Worm (Caenorhabditis elegans): ENCODE results near the gene C43F9.11.

Gene C43F9.11

DNA sequence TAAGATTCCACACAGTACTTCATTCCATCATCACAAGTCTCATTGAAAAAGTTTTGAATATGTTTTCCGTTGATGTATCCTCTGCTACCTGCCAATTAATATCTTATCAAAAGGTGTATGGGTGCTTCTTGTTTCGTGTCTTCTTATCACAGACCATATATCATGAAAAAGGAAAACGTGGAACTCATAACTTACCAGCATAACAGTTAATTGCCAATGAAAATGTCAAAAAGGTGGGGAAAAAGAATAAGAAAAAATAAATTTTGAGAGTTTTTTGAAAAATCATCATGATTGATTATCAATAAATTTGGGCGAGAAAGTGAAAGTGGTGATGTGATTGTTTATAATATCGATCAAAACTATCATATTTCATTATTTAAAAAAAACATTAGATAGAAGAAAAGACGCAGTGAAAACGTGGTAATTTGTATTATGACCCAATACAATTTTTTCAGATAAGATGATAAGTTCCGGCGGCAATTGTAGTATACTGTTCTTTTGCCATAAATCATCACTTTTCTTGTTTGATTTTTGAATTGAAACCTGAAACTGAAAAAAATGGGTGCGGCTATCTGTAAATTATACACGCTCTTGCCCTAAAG lies 34.4 kb downstream of the C43F9.11 start, which contains the start of gene F56C4.4:
Gene F56C4.4 (minus strand): TSS at position 315 of the 602 bp plus-strand sequence.
- TF ChIP-seq ama-1 (optimal IDR thresholded peaks at IDR 0.05) (no peak), hnd-1 (tag; optimal IDR thresholded peaks at IDR 0.05) (no peak), ceh-13 (GFP tag; optimal IDR thresholded peaks at IDR 0.05) (no peak), tbx-37 (GFP tag; conservative IDR thresholded peaks at IDR 0.05) (no peak), ets-7 (tag; optimal IDR thresholded peaks at IDR 0.05) (no peak), aly-1 (tag; optimal IDR thresholded peaks at IDR 0.05) (no peak), hmg-4 (GFP tag; optimal IDR thresholded peaks at IDR 0.05) (no peak), tra-4 (tag; optimal IDR thresholded peaks at IDR 0.05) (no peak), B0310.2 (tag; optimal IDR thresholded peaks at IDR 0.05) (no peak), sea-1 (GFP tag; conservative IDR thresholded peaks at IDR 0.05) (no peak), F13C5.2 (tag; optimal IDR thresholded peaks at IDR 0.05) (no peak), tbx-11 (GFP tag; IDR thresholded peaks at IDR 0.05) (no peak), hmbx-1 (tag; optimal IDR thresholded peaks at IDR 0.05) (no peak), ceh-36 (tag; optimal IDR thresholded peaks at IDR 0.05) (no peak), flt-1 (GFP tag; IDR thresholded peaks at IDR 0.05) (no peak), scrt-1 (GFP tag; IDR thresholded peaks at IDR 0.05) (no peak), pes-1 (GFP tag; IDR thresholded peaks at IDR 0.05) (no peak)

DNA sequence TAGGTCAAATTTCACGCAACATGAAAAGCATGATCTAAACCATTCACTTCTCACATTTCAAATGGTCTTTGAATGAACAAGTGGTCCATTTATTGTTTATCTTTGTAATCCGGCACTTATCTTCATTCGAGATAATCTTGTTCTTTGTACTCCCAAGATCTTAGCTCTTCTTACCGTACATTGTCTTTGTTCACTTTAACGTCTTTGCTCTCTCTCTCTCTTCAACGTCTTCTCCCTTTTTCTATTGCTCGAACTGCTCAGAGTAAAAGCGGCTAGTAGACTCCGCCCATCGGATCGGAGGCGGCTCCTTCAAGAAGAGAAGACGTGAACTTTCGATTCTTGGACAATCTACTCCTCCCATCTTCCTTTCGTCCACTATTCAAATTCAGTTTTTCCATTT lies 40.0 kb downstream of the C43F9.11 start, which contains the start of gene F56C4.1:
Gene F56C4.1 (plus strand): TSS at position 301 of the 400 bp plus-strand sequence.
- TF ChIP-seq tbx-37 (GFP tag; conservative IDR thresholded peaks at IDR 0.05) (no peak), pes-1 (GFP tag; IDR thresholded peaks at IDR 0.05) (no peak), aly-1 (tag; optimal IDR thresholded peaks at IDR 0.05) (no peak), ceh-36 (tag; optimal IDR thresholded peaks at IDR 0.05) (no peak), sea-1 (GFP tag; conservative IDR thresholded peaks at IDR 0.05) (no peak), ceh-13 (GFP tag; optimal IDR thresholded peaks at IDR 0.05) (no peak), B0310.2 (tag; optimal IDR thresholded peaks at IDR 0.05) (no peak), hnd-1 (tag; optimal IDR thresholded peaks at IDR 0.05) (no peak), tbx-11 (GFP tag; IDR thresholded peaks at IDR 0.05) (no peak), F13C5.2 (tag; optimal IDR thresholded peaks at IDR 0.05) (no peak), hmbx-1 (tag; optimal IDR thresholded peaks at IDR 0.05) (no peak), ets-7 (tag; optimal IDR thresholded peaks at IDR 0.05) (no peak), scrt-1 (GFP tag; IDR thresholded peaks at IDR 0.05) (no peak)

DNA sequence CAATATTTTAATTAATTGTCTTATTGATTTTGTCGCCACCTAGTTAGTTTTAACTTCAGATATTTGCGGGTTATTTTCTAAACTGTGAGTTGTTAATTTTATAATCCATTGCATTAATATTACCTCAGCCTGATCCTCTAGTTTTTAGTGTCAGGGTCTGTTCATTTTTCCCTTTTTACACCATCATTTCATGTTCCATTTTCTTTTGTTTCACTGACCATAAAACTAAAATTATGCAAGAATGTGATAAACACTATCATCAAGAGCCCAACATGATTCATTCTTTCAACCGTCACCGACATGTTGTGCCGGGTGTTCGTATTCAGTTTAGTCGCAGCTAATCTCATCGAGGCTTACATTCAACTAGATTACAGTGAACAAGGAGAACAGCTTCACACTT lies 42.4 kb downstream of the C43F9.11 start, which contains the start of gene F56C4.2:
Gene F56C4.2 (plus strand): TSS at position 301 of the 400 bp plus-strand sequence.
- TF ChIP-seq F13C5.2 (tag; optimal IDR thresholded peaks at IDR 0.05): no peak
- TF ChIP-seq ceh-36 (tag; optimal IDR thresholded peaks at IDR 0.05): no peak
- no peak for TF ChIP-seq B0310.2 (tag; optimal IDR thresholded peaks at IDR 0.05)
- TF ChIP-seq sea-1 (GFP tag; conservative IDR thresholded peaks at IDR 0.05): no peak
- no peak for TF ChIP-seq tra-4 (tag; optimal IDR thresholded peaks at IDR 0.05)
- no peak for TF ChIP-seq hmg-4 (GFP tag; optimal IDR thresholded peaks at IDR 0.05)
- no peak for TF ChIP-seq hmbx-1 (tag; optimal IDR thresholded peaks at IDR 0.05)
- TF ChIP-seq scrt-1 (GFP tag; IDR thresholded peaks at IDR 0.05): no peak
- no peak for TF ChIP-seq ama-1 (optimal IDR thresholded peaks at IDR 0.05)
- no peak for TF ChIP-seq tbx-11 (GFP tag; IDR thresholded peaks at IDR 0.05)
- no peak for TF ChIP-seq hnd-1 (tag; optimal IDR thresholded peaks at IDR 0.05)
- TF ChIP-seq flt-1 (GFP tag; IDR thresholded peaks at IDR 0.05): no peak
- TF ChIP-seq aly-1 (tag; optimal IDR thresholded peaks at IDR 0.05): no peak
- no peak for TF ChIP-seq tbx-37 (GFP tag; conservative IDR thresholded peaks at IDR 0.05)
- TF ChIP-seq pes-1 (GFP tag; IDR thresholded peaks at IDR 0.05): no peak
- TF ChIP-seq ceh-13 (GFP tag; optimal IDR thresholded peaks at IDR 0.05): no peak
- no peak for TF ChIP-seq ets-7 (tag; optimal IDR thresholded peaks at IDR 0.05)
